Worm (Caenorhabditis elegans) whole organism, dauer: Measurements from ENCODE around the gene mtm-5.

ENCODE experiments used
- unc-62 ChIP-seq: sonication (generic microtip); optimal IDR thresholded peaks from 2 replicates; lab custom pipeline; 2017; ENCODE audit warnings: missing biosample characterization, missing genetic modification reagents, missing genetic modification characterization

Gene mtm-5

DNA sequence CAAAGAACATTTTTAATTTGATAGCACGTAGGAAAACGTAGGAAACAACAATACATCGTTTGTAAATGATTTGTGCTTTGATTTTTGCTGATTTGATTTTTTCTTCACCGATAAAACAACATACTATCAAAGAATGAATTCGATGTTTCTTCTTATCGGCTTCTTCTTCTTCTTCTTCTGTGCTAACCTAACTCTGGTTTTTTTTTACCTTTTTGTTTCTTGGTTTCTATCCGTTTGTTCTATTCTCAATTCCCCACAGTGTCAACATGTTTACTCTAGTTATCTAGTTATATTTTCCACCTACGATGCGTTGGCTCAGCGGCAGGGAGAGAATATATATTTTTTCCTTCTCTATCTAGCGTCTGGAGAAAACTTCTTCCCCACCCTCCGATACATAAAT is 35.4 kb downstream of the mtm-5 start:
- no peak for TF ChIP-seq unc-62

DNA sequence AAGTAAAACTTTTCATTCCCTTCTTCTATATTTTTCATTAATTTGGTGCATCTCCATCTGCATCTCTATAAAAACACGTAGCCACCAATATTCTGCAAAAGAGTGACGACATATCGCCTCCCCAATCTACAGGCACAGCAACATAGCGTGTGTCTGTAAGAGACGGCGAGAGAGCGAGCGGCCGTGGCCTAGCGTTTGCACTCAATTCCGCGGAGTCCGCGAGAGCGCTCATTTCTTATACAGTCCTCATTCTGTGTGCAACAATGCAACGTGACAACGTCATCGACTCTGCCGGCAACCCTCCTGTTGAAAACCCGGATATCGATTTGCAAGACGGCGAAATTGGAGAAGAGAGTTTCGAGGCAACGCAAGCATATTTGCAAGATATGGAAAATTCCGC is 37.6 kb downstream of the mtm-5 start, which contains the start of gene H28G03.2:
H28G03.2 (plus strand) TSS at position 200 of the 400 bp plus-strand sequence.
- TF ChIP-seq unc-62 = no peak

DNA sequence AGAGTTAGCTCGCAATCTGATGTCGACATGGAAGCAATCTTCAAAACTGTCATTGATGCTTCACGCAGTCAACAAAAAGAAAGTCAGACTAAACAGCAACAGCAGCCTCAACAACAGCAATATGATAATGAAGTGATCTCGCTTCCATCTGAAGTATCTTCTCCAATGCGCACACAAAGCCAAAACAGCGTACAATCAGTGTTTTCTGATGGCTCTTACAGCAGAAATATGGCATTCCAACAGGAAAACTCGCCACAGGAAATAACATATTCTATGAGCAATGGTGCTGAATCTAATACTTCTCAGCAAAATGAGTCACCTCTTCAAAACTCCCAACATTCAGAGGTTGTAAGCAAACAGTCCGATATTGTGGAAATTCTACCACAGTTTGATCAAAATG is 40.3 kb downstream of the mtm-5 start:
- TF ChIP-seq unc-62 = no peak

DNA sequence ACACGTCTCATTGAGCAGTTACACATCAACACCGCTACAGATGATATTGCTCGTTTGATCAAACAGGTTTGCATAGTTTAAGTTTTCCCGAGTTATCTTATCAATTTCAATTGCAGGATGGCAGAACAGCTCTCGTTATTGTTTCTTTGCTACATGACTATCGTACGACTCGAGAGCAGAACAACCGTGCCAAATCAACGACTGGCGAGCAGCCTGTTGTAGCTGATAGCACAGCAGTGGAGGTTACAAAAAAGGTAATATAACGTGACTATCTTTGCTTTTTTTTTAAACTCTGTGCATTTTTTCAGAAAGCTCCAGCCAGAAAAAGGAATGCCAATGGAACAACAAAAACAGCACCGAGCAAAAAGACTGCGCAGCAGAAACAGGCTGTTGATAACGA is 40.8 kb downstream of the mtm-5 start:
- TF ChIP-seq unc-62 = no peak

DNA sequence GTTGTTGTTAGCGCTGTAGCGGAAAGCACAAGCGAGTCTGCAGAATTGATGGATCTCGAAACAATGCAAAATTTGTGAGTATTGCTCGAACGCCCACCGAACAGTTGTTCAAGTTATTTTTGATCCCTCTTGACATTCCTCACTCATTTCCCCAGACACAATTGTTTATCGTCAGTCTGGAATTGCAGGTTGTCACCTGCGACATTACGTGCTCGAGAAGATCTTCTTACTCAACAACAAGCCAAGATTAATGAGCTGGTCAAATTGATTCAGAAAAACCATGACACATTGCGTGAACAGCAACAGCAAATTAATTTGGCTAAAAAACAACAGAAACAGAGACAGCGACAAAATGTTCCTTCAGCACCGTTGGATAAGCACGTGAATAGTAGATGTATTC is 41.3 kb downstream of the mtm-5 start:
- TF ChIP-seq unc-62 = no peak

DNA sequence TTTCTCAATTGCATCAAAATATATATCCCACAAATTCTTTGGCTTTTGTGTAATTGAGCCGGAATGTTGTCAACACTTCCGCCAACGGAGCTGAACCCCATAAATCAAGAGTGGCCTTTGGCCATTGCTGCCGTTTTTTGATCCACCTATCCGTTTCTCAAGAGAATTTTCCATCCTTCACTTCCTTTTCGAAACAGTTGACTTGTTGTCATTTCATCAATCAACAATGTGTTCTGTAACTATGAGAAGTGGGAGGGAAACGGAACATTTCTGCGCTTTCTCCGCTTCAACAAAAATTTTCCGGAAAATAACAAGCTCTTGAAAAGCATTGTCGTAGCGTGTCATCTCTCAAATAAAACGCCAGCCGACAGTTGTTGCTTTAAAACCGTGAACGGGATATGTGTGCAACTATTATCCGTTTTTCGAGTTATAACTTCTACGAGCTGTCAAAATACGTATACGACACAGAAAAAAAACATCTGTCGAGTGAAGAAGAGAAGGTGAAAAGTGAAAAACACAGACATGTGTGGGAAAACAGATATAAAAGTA is 43.3 kb downstream of the mtm-5 start:
- no peak for TF ChIP-seq unc-62

DNA sequence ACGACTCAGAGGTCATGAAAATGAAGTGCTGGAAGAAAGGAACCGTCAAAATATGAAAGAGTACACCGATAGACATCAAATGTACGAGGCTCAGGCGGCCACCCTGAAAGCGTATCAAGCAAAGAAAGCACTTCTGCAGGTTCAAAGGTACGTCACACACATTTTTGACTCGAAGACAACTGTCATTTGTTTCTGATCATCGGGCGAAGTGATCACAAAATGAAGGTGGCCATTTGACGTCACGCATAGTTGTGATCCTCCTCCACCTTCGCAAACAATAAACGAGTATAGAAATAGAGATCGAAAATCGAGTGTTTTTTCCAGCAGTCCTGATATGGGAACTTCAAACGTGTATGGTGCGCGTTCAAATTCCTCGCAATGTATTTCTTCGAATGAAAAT is 44.0 kb downstream of the mtm-5 start:
- TF ChIP-seq unc-62 = no peak

DNA sequence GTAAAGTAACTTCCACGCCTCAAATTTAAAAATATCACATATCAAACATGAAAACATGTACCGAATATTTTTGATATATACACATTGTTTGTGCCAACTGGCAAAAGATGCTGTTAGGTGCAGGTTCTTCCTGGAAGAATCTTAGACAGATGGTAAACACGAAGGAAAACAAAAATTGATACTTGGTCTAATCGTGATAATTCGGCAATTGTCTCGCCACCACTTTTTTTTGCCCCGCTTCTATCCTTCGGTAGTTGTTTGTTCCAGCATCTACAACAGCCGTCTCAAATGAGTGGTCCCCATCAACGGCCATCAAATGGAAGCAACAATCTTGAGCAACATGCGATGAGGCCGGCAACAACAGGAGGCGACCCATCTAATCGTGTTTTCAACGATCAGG is 45.8 kb downstream of the mtm-5 start:
- TF ChIP-seq unc-62 = no peak

DNA sequence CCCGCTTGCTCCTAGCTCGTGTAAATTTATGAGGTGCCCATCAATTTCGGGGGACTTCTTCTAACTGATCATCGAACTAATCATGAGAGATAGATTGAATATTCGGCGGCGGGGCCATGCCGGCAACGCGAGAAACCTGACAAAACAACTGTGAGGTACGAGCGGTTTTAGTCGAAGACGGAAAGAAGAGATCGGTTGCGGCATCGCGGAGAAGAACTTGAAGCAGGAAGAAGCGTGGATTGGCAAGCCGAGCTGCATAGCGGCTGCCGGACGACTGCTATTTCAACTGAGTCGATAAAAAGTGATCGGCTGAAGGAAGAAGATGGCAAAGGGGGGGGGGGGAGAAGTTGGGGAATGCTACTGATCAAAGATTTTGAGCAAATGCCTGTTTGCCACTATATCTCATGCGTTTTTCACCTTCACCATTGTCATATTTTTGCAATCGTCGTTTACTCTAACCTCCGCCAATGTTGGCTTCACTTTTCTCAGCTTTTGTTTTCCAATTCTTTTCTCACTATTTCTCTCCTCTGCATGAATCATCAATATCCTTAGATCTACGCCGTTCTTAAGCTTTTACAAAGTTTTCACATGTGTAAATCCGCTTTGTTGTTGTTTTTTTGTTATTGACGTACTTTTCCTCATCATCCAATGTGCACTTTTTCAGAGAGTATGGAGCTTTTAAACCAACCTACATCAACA is 47.6 kb downstream of the mtm-5 start, which contains the start of gene pqn-62:
pqn-62 (plus strand) TSS at position 649 of the 699 bp plus-strand sequence.
- no peak for TF ChIP-seq unc-62

DNA sequence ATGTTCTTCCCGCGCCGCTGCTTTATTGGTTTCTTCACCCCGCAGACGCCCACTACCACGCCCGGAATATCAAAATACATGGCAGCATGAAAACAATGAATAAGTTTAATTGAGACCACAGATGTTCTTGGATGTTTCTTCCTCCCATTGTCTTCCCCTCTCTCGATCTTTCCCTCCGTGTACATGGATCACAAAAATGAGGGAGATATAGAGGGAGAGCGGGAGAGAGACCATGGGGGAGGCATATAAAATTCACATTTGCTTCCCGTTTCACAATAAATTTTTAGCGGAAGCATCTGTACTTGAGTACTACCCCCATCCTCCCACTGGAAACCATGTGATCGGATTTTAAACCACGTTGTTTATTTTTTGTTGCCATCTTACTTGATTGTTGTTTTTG is 49.8 kb downstream of the mtm-5 start:
- TF ChIP-seq unc-62 = no peak

DNA sequence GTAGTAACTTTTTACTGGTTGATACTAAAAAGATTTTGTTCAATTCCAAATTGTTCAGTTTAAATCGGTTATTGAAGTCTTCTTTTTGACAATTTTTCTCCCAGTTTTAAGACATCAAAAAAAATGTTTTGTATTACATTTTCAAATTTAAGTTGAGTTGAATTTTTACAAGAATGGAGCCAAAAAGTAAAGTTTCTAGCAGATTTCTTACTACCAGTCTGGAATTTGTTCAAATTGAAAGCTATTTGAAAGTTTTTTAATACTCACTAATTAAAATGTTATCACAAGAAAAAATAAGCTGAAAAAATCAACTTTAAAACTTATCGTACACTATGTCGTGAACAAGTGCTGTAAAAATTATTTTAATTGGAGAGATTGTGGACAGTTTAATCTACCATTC is 53.1 kb downstream of the mtm-5 start:
- TF ChIP-seq unc-62 = no peak

DNA sequence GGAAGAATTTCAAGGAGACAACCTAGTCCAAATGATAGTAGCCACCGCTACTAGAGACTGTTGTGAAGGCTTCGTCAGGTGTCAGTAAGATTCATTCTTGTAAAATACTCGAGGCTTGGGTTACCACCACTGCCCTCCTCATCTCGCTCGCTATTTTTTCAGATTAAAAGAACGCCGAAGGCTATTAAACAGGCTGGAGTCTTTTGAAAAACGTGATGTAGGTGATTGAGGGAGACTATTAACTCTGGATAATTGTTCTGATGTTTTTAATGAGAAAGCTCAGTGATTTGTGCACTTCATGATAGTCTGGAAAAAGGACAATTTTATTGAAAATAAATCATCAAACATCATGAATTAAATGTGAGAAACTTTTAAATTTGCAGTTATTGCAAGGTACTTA is 54.2 kb downstream of the mtm-5 start, which contains the start of gene zig-6:
zig-6 (minus strand) TSS at position 101 of the 400 bp plus-strand sequence.
- no peak for TF ChIP-seq unc-62
